Worm (Caenorhabditis elegans): ENCODE measurements around the gene C06A1.6.

- no peak for TF ChIP-seq F55B11.4 (tag; optimal IDR thresholded peaks at IDR 0.05; ENCODE audit: borderline replicate concordance, insufficient read depth)
- no peak for TF ChIP-seq lag-1 (GFP tag; IDR thresholded peaks at IDR 0.05)
- no peak for TF ChIP-seq nfya-1 (tag; optimal IDR thresholded peaks at IDR 0.05; ENCODE audit: borderline replicate concordance, insufficient read depth)
- TF ChIP-seq Y79H2A.3 (GFP tag; conservative IDR thresholded peaks at IDR 0.05), result no peak
- TF ChIP-seq unc-130 (GFP tag; optimal IDR thresholded peaks at IDR 0.05), result no peak
- TF ChIP-seq B0336.3 (GFP tag; IDR thresholded peaks at IDR 0.05), result no peak; the same call in 1 of the 2 replicates
- TF ChIP-seq dpl-1 (GFP tag; optimal IDR thresholded peaks at IDR 0.05), result no peak
- TF ChIP-seq T26A5.8 (tag; optimal IDR thresholded peaks at IDR 0.05), result no peak
These were observed 20.9 kb downstream of the C06A1.6 start for ce11 chrII:10543457-10544137.

All from whole organism, young adult.